Fruit fly (Drosophila melanogaster) whole organism, embryonic: Measurements from ENCODE around the gene CG11839.
A peak's percentile ranks its signal among the peaks of the same experiment; 100 is the strongest.

Source experiments
- Atf3 ChIP-seq: fragments of 200-800 bp; sonication (Bioruptor generic); optimal IDR thresholded peaks from 3 replicates; lab custom pipeline; 2016; ENCODE audit warnings: missing biosample characterization, missing genetic modification characterization
- Awh ChIP-seq: fragments of 200-800 bp; sonication (Bioruptor generic); IDR thresholded peaks from 2 replicates; pipeline ENCODE4, ENCODE4 v1.3.6; 2022; ENCODE audit warnings: missing biosample characterization, missing genetic modification characterization
- B-H2 ChIP-seq: fragments of 200-800 bp; sonication (Bioruptor generic); optimal IDR thresholded peaks from 2 replicates; lab custom pipeline; 2018; ENCODE audit warnings: missing biosample characterization, mild to moderate bottlenecking, missing genetic modification characterization
- Bgb ChIP-seq: fragments of 200-800 bp; sonication (Bioruptor generic); IDR thresholded peaks from 2 replicates; pipeline ENCODE4 v1.3.6; 2022; ENCODE audit warnings: missing biosample characterization, missing genetic modification characterization; ENCODE audit not compliant: partially characterized antibody
- CG12071 ChIP-seq: fragments of 200-800 bp; sonication (Bioruptor generic); optimal IDR thresholded peaks from 3 replicates; lab custom pipeline; 2018; ENCODE audit warnings: missing biosample characterization, mild to moderate bottlenecking, missing genetic modification characterization
- CG13287 ChIP-seq: fragments of 200-800 bp; sonication (Bioruptor generic); IDR thresholded peaks from 2 replicates; pipeline ENCODE4 v1.3.6; 2022; ENCODE audit warnings: missing biosample characterization, missing genetic modification characterization; ENCODE audit not compliant: partially characterized antibody
- CG14441 ChIP-seq: fragments of 200-800 bp; sonication (Bioruptor generic); IDR thresholded peaks from 2 replicates; pipeline ENCODE4 v1.3.6; 2022; ENCODE audit warnings: missing biosample characterization, missing genetic modification characterization
- CG15601 ChIP-seq: fragments of 200-800 bp; sonication (Bioruptor generic); optimal IDR thresholded peaks from 3 replicates; lab custom pipeline; 2019; ENCODE audit warnings: missing biosample characterization, mild to moderate bottlenecking, missing genetic modification characterization, moderate library complexity
- CG16813 ChIP-seq: fragments of 200-800 bp; sonication (Bioruptor generic); IDR thresholded peaks from 3 replicates; pipeline ENCODE4 v1.3.6; 2022; ENCODE audit warnings: missing biosample characterization, missing genetic modification characterization; ENCODE audit not compliant: partially characterized antibody
- CG2120 ChIP-seq: fragments of 200-800 bp; sonication (Bioruptor generic); optimal IDR thresholded peaks from 3 replicates; lab custom pipeline; 2016; ENCODE audit warnings: missing biosample characterization, missing genetic modification characterization
- CG31441 ChIP-seq: fragments of 200-800 bp; sonication (Bioruptor generic); IDR thresholded peaks from 2 replicates; pipeline ENCODE4 v1.3.6; 2022; ENCODE audit warnings: missing biosample characterization, missing genetic modification characterization
- CG32767 ChIP-seq: fragments of 200-800 bp; sonication (Bioruptor generic); IDR thresholded peaks from 2 replicates; pipeline ENCODE4 v1.3.6; 2022; ENCODE audit warnings: missing biosample characterization, missing genetic modification characterization
- CG34224 ChIP-seq: fragments of 200-800 bp; sonication (Bioruptor generic); IDR thresholded peaks from 3 replicates; pipeline ENCODE4 v1.3.6; 2022; ENCODE audit warnings: missing biosample characterization, missing genetic modification characterization; ENCODE audit not compliant: partially characterized antibody
- CG34376 ChIP-seq: fragments of 200-800 bp; sonication (Bioruptor generic); optimal IDR thresholded peaks from 2 replicates; lab custom pipeline; 2018; ENCODE audit warnings: missing biosample characterization, mild to moderate bottlenecking, missing genetic modification characterization
- CG4707 ChIP-seq: fragments of 200-800 bp; sonication (Bioruptor generic); optimal IDR thresholded peaks from 2 replicates; lab custom pipeline; 2018; ENCODE audit warnings: missing biosample characterization, mild to moderate bottlenecking, missing genetic modification characterization, moderate library complexity
- CG6791 ChIP-seq: fragments of 200-800 bp; sonication (Bioruptor generic); IDR thresholded peaks from 3 replicates; pipeline ENCODE4 v1.3.6; 2022; ENCODE audit warnings: missing biosample characterization, missing genetic modification characterization; ENCODE audit not compliant: partially characterized antibody
- CG7928 ChIP-seq: fragments of 200-800 bp; sonication (Bioruptor generic); optimal IDR thresholded peaks from 2 replicates; lab custom pipeline; 2017; ENCODE audit warnings: missing biosample characterization, mild to moderate bottlenecking, missing genetic modification characterization
- CG8290 ChIP-seq, 3 experiments: fragments of 200-800 bp; sonication (Bioruptor generic); optimal IDR thresholded peaks; 2 replicates each; lab custom pipeline; 2016 to 2019; ENCODE audit warnings: missing biosample characterization in 3 of 3, missing genetic modification characterization in 3 of 3, mild to moderate bottlenecking in 2 of 3, moderate library complexity in 1 of 3
- CG8765 ChIP-seq: fragments of 200-800 bp; sonication (Bioruptor generic); IDR thresholded peaks from 2 replicates; pipeline ENCODE4 v1.3.6; 2022; ENCODE audit warnings: missing biosample characterization, missing genetic modification characterization
- CG9437 ChIP-seq: fragments of 200-800 bp; sonication (Bioruptor generic); optimal IDR thresholded peaks from 2 replicates; lab custom pipeline; 2018; ENCODE audit warnings: missing biosample characterization, mild to moderate bottlenecking, missing genetic modification characterization
- CG9609 ChIP-seq: fragments of 200-800 bp; sonication (Bioruptor generic); optimal IDR thresholded peaks from 3 replicates; lab custom pipeline; 2016; ENCODE audit warnings: missing biosample characterization, missing genetic modification characterization
- Doc2 ChIP-seq: fragments of 200-800 bp; sonication (Bioruptor generic); IDR thresholded peaks from 2 replicates; pipeline ENCODE4 v1.3.6; 2022; ENCODE audit warnings: missing biosample characterization, missing genetic modification characterization
- HLH4C ChIP-seq: fragments of 200-800 bp; sonication (Bioruptor generic); IDR thresholded peaks from 3 replicates; pipeline ENCODE4 v1.3.6; 2022; ENCODE audit warnings: missing biosample characterization, missing genetic modification characterization; ENCODE audit not compliant: partially characterized antibody
- Neu2 ChIP-seq: fragments of 200-800 bp; sonication (Bioruptor generic); optimal IDR thresholded peaks from 3 replicates; lab custom pipeline; 2016; ENCODE audit warnings: missing biosample characterization, missing genetic modification characterization, borderline replicate concordance
- Sox102F ChIP-seq: fragments of 200-800 bp; sonication (Bioruptor generic); optimal IDR thresholded peaks from 2 replicates; lab custom pipeline; 2018; ENCODE audit warnings: missing biosample characterization, mild to moderate bottlenecking, missing genetic modification characterization, moderate library complexity
- Sry-β ChIP-seq: fragments of 200-800 bp; sonication (Bioruptor generic); optimal IDR thresholded peaks from 2 replicates; lab custom pipeline; 2018; ENCODE audit warnings: missing biosample characterization, mild to moderate bottlenecking, missing genetic modification characterization, moderate library complexity
- Trl ChIP-seq, 3 experiments: fragments of >200 bp in 2 of 3; fragments of 200-800 bp in 1 of 3; sonication (Bioruptor generic) in 1 of 3; optimal IDR thresholded peaks; 2 replicates in 1 of 3; 3 replicates in 2 of 3; lab custom pipeline; 2016 to 2017; ENCODE audit warnings: missing biosample characterization in 1 of 3, missing genetic modification characterization in 1 of 3
- aop ChIP-seq: fragments of 200-800 bp; sonication (Bioruptor generic); IDR thresholded peaks from 2 replicates; pipeline ENCODE4 v1.3.6; 2022; ENCODE audit warnings: missing biosample characterization, missing genetic modification characterization
- ase ChIP-seq: fragments of 200-800 bp; sonication (Bioruptor generic); IDR thresholded peaks from 3 replicates; pipeline ENCODE4 v1.3.6; 2022; ENCODE audit warnings: missing biosample characterization, missing genetic modification characterization
- cwo ChIP-seq: fragments of 200-800 bp; sonication (Bioruptor generic); optimal IDR thresholded peaks from 3 replicates; lab custom pipeline; 2017; ENCODE audit warnings: missing biosample characterization, missing genetic modification characterization, mild to moderate bottlenecking, moderate library complexity, missing genetic modification reagents
- danr ChIP-seq: fragments of 200-800 bp; sonication (Bioruptor generic); IDR thresholded peaks from 2 replicates; pipeline ENCODE4 v1.3.6; 2022; ENCODE audit warnings: missing biosample characterization, missing genetic modification characterization
- fru ChIP-seq: fragments of >200 bp; optimal IDR thresholded peaks from 2 replicates; lab custom pipeline; 2017
- gce ChIP-seq: fragments of 200-800 bp; sonication (Bioruptor generic); IDR thresholded peaks from 3 replicates; pipeline ENCODE4 v1.3.6; 2022; ENCODE audit warnings: missing biosample characterization, missing genetic modification characterization
- gcm ChIP-seq: fragments of 200-800 bp; sonication (Bioruptor generic); optimal IDR thresholded peaks from 2 replicates; lab custom pipeline; 2019; ENCODE audit warnings: missing biosample characterization, mild to moderate bottlenecking, missing genetic modification characterization, moderate library complexity
- lmd ChIP-seq: fragments of 200-800 bp; sonication (Bioruptor generic); IDR thresholded peaks from 2 replicates; pipeline ENCODE4 v1.3.6; 2022; ENCODE audit warnings: missing biosample characterization, missing genetic modification characterization
- nau ChIP-seq: fragments of 200-800 bp; sonication (Bioruptor generic); optimal IDR thresholded peaks from 3 replicates; lab custom pipeline; 2017; ENCODE audit warnings: missing biosample characterization, mild to moderate bottlenecking, missing genetic modification characterization, missing genetic modification reagents
- org-1 ChIP-seq: fragments of 200-800 bp; sonication (Bioruptor generic); optimal IDR thresholded peaks from 2 replicates; lab custom pipeline; 2017; ENCODE audit warnings: missing biosample characterization, missing genetic modification characterization
- otp ChIP-seq: fragments of 200-800 bp; sonication (Bioruptor generic); IDR thresholded peaks from 3 replicates; pipeline ENCODE4, ENCODE4 v1.3.6; 2022; ENCODE audit warnings: missing biosample characterization, missing genetic modification characterization
- pan ChIP-seq, 4 experiments: fragments of >200 bp in 3 of 4; fragments of 200-800 bp in 1 of 4; sonication (Bioruptor generic) in 1 of 4; optimal IDR thresholded peaks in 3 of 4; IDR thresholded peaks in 1 of 4; 2 replicates each; pipeline versions ENCODE4 v1.3.6 to Lab custom; 2017 to 2022; ENCODE audit warnings: missing biosample characterization in 2 of 4, missing genetic modification characterization in 2 of 4, mixed read lengths in 1 of 4
- pb ChIP-seq: fragments of 200-800 bp; sonication (Bioruptor generic); optimal IDR thresholded peaks from 3 replicates; lab custom pipeline; 2016; ENCODE audit warnings: missing biosample characterization, missing genetic modification characterization
- peb ChIP-seq: fragments of 200-800 bp; sonication (Bioruptor generic); IDR thresholded peaks from 2 replicates; pipeline ENCODE4 v1.3.6; 2022; ENCODE audit warnings: missing biosample characterization, missing genetic modification characterization
- pnt ChIP-seq: fragments of 200-800 bp; sonication (Bioruptor generic); optimal IDR thresholded peaks from 3 replicates; lab custom pipeline; 2016; ENCODE audit warnings: missing biosample characterization, missing genetic modification characterization
- prd ChIP-seq, 3 experiments: fragments of >200 bp in 2 of 3; fragments of 200-800 bp in 1 of 3; sonication (Bioruptor generic) in 1 of 3; optimal IDR thresholded peaks in 2 of 3; IDR thresholded peaks in 1 of 3; 2 replicates in 2 of 3; 3 replicates in 1 of 3; pipeline versions ENCODE4 v1.3.6 to Lab custom; 2017 to 2022; ENCODE audit warnings: missing biosample characterization in 1 of 3, missing genetic modification characterization in 1 of 3
- pum ChIP-seq: fragments of 200-800 bp; sonication (Bioruptor generic); optimal IDR thresholded peaks from 2 replicates; lab custom pipeline; 2016; ENCODE audit warnings: missing biosample characterization, missing genetic modification characterization
- sens ChIP-seq: fragments of 200-800 bp; sonication (Bioruptor generic); peaks from one replicate; lab custom pipeline; 2016; ENCODE audit warnings: missing biosample characterization, missing genetic modification characterization
- seq ChIP-seq: fragments of 200-800 bp; sonication (Bioruptor generic); IDR thresholded peaks from 2 replicates; pipeline ENCODE4 v1.3.6; 2022; ENCODE audit warnings: missing biosample characterization, missing genetic modification characterization
- sqz ChIP-seq: fragments of 200-800 bp; sonication (Bioruptor generic); optimal IDR thresholded peaks from 3 replicates; lab custom pipeline; 2018; ENCODE audit warnings: missing biosample characterization, mild to moderate bottlenecking, missing genetic modification characterization
- tio ChIP-seq: fragments of 200-800 bp; sonication (Bioruptor generic); optimal IDR thresholded peaks from 2 replicates; lab custom pipeline; 2017; ENCODE audit warnings: missing biosample characterization, missing genetic modification characterization, inconsistent platforms
- toy ChIP-seq: fragments of 200-800 bp; sonication (Bioruptor generic); IDR thresholded peaks from 2 replicates; pipeline ENCODE4 v1.3.6; 2022; ENCODE audit warnings: missing biosample characterization, missing genetic modification characterization
- z ChIP-seq: fragments of 200-800 bp; sonication (Bioruptor generic); IDR thresholded peaks from 3 replicates; pipeline ENCODE4 v1.3.6; 2022; ENCODE audit warnings: missing biosample characterization, missing genetic modification characterization

The CG11839 gene

DNA sequence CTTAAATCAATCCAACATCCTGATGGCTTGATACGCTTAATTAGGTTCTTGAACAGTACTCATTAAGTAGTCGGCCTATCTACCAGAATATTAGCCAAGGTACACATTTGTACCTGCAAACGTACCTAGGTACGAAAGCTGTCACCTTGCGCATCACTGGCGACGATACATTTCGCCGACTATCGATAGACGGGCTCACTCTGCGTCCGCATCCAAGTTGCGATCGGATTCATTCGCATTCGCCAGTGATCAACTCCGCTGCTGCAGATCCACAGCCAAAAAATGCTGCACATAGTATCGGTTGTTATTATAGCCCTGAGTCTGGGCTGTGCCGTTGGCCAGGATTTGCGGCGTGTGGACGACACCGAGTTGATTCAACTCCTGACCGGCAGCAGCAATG lies 22.2 kb upstream of the CG11839 start, which contains the start of gene CG11790 (continued):
- TF ChIP-seq Atf3 (GFP tag; lab: Kevin White, UChicago): no peak
- TF ChIP-seq CG12071 (GFP tag; lab: Kevin White, UChicago): no peak
- no peak for TF ChIP-seq pum
- no peak for TF ChIP-seq otp (GFP tag; lab: Robert Waterston, UW)
- no peak for TF ChIP-seq CG9437 (GFP tag; lab: Kevin White, UChicago)
- TF ChIP-seq Awh: no peak
- no peak for TF ChIP-seq CG34376
- no peak for TF ChIP-seq prd (optimal IDR thresholded peaks at IDR 0.05; lab: Kevin White, UChicago)
- TF ChIP-seq prd (GFP tag; IDR thresholded peaks at IDR 0.05; lab: Robert Waterston, UW): no peak
- TF ChIP-seq CG14441 (GFP tag; lab: Robert Waterston, UW): no peak
- TF ChIP-seq CG7928 (GFP tag; lab: Kevin White, UChicago): no peak
- TF ChIP-seq Doc2: no peak
- TF ChIP-seq pnt (GFP tag; lab: Kevin White, UChicago): no peak
- no peak for TF ChIP-seq ase
- no peak for TF ChIP-seq B-H2 (GFP tag; lab: Kevin White, UChicago)
- TF ChIP-seq gce (GFP tag; lab: Robert Waterston, UW): no peak
- no peak for TF ChIP-seq CG8765 (GFP tag; lab: Robert Waterston, UW)
- no peak for TF ChIP-seq CG31441 (GFP tag; lab: Robert Waterston, UW)
- no peak for TF ChIP-seq pb (GFP tag; lab: Kevin White, UChicago)
- no peak for TF ChIP-seq Sox102F
- no peak for TF ChIP-seq peb (GFP tag; lab: Robert Waterston, UW)
- no peak for TF ChIP-seq CG32767
- no peak for TF ChIP-seq cwo
- TF ChIP-seq tio (GFP tag; lab: Kevin White, UChicago): no peak
- no peak for TF ChIP-seq CG8290 (GFP tag; optimal IDR thresholded peaks at IDR 0.05; lab: Kevin White, UChicago)
- peak in 1 of 2 experiments; percentile 78 for TF ChIP-seq CG8290 (tag; optimal IDR thresholded peaks at IDR 0.05; lab: Kevin White, UChicago)
- TF ChIP-seq CG6791: peak; percentile 83
- no peak for TF ChIP-seq aop
- no peak for TF ChIP-seq Trl (optimal IDR thresholded peaks at IDR 0.05; lab: Kevin White, UChicago)
- TF ChIP-seq Trl (GFP tag; optimal IDR thresholded peaks at IDR 0.05; lab: Kevin White, UChicago): no peak
- TF ChIP-seq lmd (GFP tag; lab: Robert Waterston, UW): no peak
- TF ChIP-seq nau: no peak
- TF ChIP-seq z (GFP tag; lab: Robert Waterston, UW): no peak
- TF ChIP-seq fru (lab: Kevin White, UChicago): no peak
- TF ChIP-seq org-1 (GFP tag; lab: Kevin White, UChicago): no peak
- TF ChIP-seq toy (GFP tag; lab: Robert Waterston, UW): no peak
- no peak for TF ChIP-seq CG9609 (GFP tag; lab: Kevin White, UChicago)
- peak; percentile 88 for TF ChIP-seq CG13287 (GFP tag; lab: Robert Waterston, UW)
- peak; percentile 66 for TF ChIP-seq CG16813 (GFP tag; lab: Robert Waterston, UW)
- TF ChIP-seq gcm (GFP tag; lab: Kevin White, UChicago): no peak
- TF ChIP-seq sqz (GFP tag; lab: Kevin White, UChicago): no peak
- no peak for TF ChIP-seq CG15601
- TF ChIP-seq CG4707 (GFP tag; lab: Kevin White, UChicago): no peak
- TF ChIP-seq pan (optimal IDR thresholded peaks at IDR 0.05; lab: Kevin White, UChicago): no peak
- TF ChIP-seq pan (GFP tag; optimal IDR thresholded peaks at IDR 0.05 in 1 of 2, IDR thresholded peaks at IDR 0.05 in 1 of 2): no peak
- peak; percentile 72 for TF ChIP-seq HLH4C (GFP tag; lab: Robert Waterston, UW)
- no peak for TF ChIP-seq CG2120
- TF ChIP-seq danr (GFP tag; lab: Robert Waterston, UW): no peak
- no peak for TF ChIP-seq Neu2 (GFP tag; lab: Kevin White, UChicago)
- no peak for TF ChIP-seq seq (GFP tag; lab: Robert Waterston, UW)
- TF ChIP-seq Bgb (GFP tag; lab: Robert Waterston, UW): peak; percentile 87
- peak; percentile 77 for TF ChIP-seq CG34224 (GFP tag; lab: Robert Waterston, UW)
- no peak for TF ChIP-seq sens (GFP tag; lab: Kevin White, UChicago)
- TF ChIP-seq Sry-β: peak; percentile 88
